Fruit fly (Drosophila melanogaster) whole organism, embryonic: ENCODE measurements around the gene CG34180.

Source experiments
- Ada2b ChIP-seq: fragments of 200-800 bp; sonication (Bioruptor generic); IDR thresholded peaks from 2 replicates; pipeline ENCODE4 v1.3.6; 2022; ENCODE audit warnings: missing biosample characterization, missing genetic modification characterization
- B-H2 ChIP-seq: fragments of 200-800 bp; sonication (Bioruptor generic); optimal IDR thresholded peaks from 2 replicates; lab custom pipeline; 2018; ENCODE audit warnings: missing biosample characterization, mild to moderate bottlenecking, missing genetic modification characterization
- Bteb2 ChIP-seq: fragments of 200-800 bp; sonication (Bioruptor generic); optimal IDR thresholded peaks from 2 replicates; lab custom pipeline; 2016; ENCODE audit warnings: missing biosample characterization, missing genetic modification characterization
- C15 ChIP-seq: fragments of 200-800 bp; sonication (Bioruptor generic); IDR thresholded peaks from 3 replicates; pipeline ENCODE4 v1.3.6; 2022; ENCODE audit warnings: missing biosample characterization, missing genetic modification characterization
- CG10267 ChIP-seq: fragments of 200-800 bp; sonication (Bioruptor generic); optimal IDR thresholded peaks from 2 replicates; lab custom pipeline; 2018; ENCODE audit warnings: missing biosample characterization, mild to moderate bottlenecking, missing genetic modification characterization, moderate library complexity
- CG11723 ChIP-seq: fragments of 200-800 bp; sonication (Bioruptor generic); optimal IDR thresholded peaks from 2 replicates; lab custom pipeline; 2017; ENCODE audit warnings: missing biosample characterization, mild to moderate bottlenecking, missing genetic modification characterization
- CG12219 ChIP-seq: fragments of 200-800 bp; sonication (Bioruptor generic); optimal IDR thresholded peaks from 3 replicates; lab custom pipeline; 2018; ENCODE audit warnings: missing biosample characterization, mild to moderate bottlenecking, missing genetic modification characterization
- CG12942 ChIP-seq: fragments of 200-800 bp; sonication (Bioruptor generic); optimal IDR thresholded peaks from 3 replicates; lab custom pipeline; 2016; ENCODE audit warnings: missing biosample characterization, missing genetic modification characterization
- CG14860 ChIP-seq: fragments of 200-800 bp; sonication (Bioruptor generic); IDR thresholded peaks from 3 replicates; pipeline ENCODE4 v1.3.6; 2022; ENCODE audit warnings: missing biosample characterization, missing genetic modification characterization; ENCODE audit not compliant: partially characterized antibody
- CG1602 ChIP-seq: fragments of 200-800 bp; sonication (Bioruptor generic); optimal IDR thresholded peaks from 3 replicates; lab custom pipeline; 2016; ENCODE audit warnings: missing biosample characterization, missing genetic modification characterization
- CG18764 ChIP-seq: fragments of 200-800 bp; sonication (Bioruptor generic); optimal IDR thresholded peaks from 3 replicates; lab custom pipeline; 2016; ENCODE audit warnings: missing biosample characterization, missing genetic modification characterization
- CG2712 ChIP-seq: fragments of 200-800 bp; optimal IDR thresholded peaks from 3 replicates; lab custom pipeline; 2019; ENCODE audit warnings: missing biosample characterization, mild to moderate bottlenecking, missing genetic modification characterization, moderate library complexity
- CG30431 ChIP-seq: fragments of 200-800 bp; sonication (Bioruptor generic); optimal IDR thresholded peaks from 2 replicates; lab custom pipeline; 2017; ENCODE audit warnings: missing biosample characterization, missing genetic modification characterization
- CG31224 ChIP-seq: fragments of 200-800 bp; sonication (Bioruptor generic); IDR thresholded peaks from 2 replicates; pipeline ENCODE4 v1.3.6; 2022; ENCODE audit warnings: missing biosample characterization, missing genetic modification characterization
- CG33557 ChIP-seq: fragments of 200-800 bp; sonication (Bioruptor generic); optimal IDR thresholded peaks from 2 replicates; lab custom pipeline; 2019; ENCODE audit warnings: missing biosample characterization, mild to moderate bottlenecking, missing genetic modification characterization, moderate library complexity
- CG3847 ChIP-seq: fragments of 200-800 bp; sonication (Bioruptor generic); IDR thresholded peaks from 2 replicates; pipeline ENCODE4 v1.3.6; 2022; ENCODE audit warnings: missing biosample characterization, missing genetic modification characterization
- CG5953 ChIP-seq: fragments of 200-800 bp; sonication (Bioruptor generic); IDR thresholded peaks from 2 replicates; pipeline ENCODE4 v1.3.6; 2022; ENCODE audit warnings: missing biosample characterization, missing genetic modification characterization
- CG6654 ChIP-seq: fragments of 200-800 bp; sonication (Bioruptor generic); optimal IDR thresholded peaks from 2 replicates; lab custom pipeline; 2017; ENCODE audit warnings: missing biosample characterization, mild to moderate bottlenecking, missing genetic modification characterization
- CG6683 ChIP-seq: fragments of 200-800 bp; sonication (Bioruptor generic); optimal IDR thresholded peaks from 2 replicates; lab custom pipeline; 2017; ENCODE audit warnings: missing biosample characterization, mild to moderate bottlenecking, missing genetic modification characterization, missing genetic modification reagents
- CG9215 ChIP-seq: fragments of 200-800 bp; sonication (Bioruptor generic); IDR thresholded peaks from 2 replicates; pipeline ENCODE4 v1.3.6; 2022; ENCODE audit warnings: missing biosample characterization, missing genetic modification characterization
- CG9609 ChIP-seq: fragments of 200-800 bp; sonication (Bioruptor generic); optimal IDR thresholded peaks from 3 replicates; lab custom pipeline; 2016; ENCODE audit warnings: missing biosample characterization, missing genetic modification characterization
- Camta ChIP-seq: fragments of 200-800 bp; sonication (Bioruptor generic); optimal IDR thresholded peaks from 2 replicates; lab custom pipeline; 2016; ENCODE audit warnings: missing biosample characterization, missing genetic modification characterization
- CkIIα-i1 ChIP-seq: fragments of 200-800 bp; sonication (Bioruptor generic); IDR thresholded peaks from 2 replicates; pipeline ENCODE4 v1.3.6; 2022; ENCODE audit warnings: missing biosample characterization, missing genetic modification characterization
- Fer3 ChIP-seq: fragments of 200-800 bp; sonication (Bioruptor generic); optimal IDR thresholded peaks from 2 replicates; lab custom pipeline; 2018; ENCODE audit warnings: missing biosample characterization, mild to moderate bottlenecking, missing genetic modification characterization, moderate library complexity
- Hr3 ChIP-seq: fragments of 200-800 bp; sonication (Bioruptor generic); optimal IDR thresholded peaks from 3 replicates; lab custom pipeline; 2016; ENCODE audit warnings: missing biosample characterization, missing genetic modification characterization
- MTF-1 ChIP-seq: fragments of 200-800 bp; sonication (Bioruptor generic); optimal IDR thresholded peaks from 2 replicates; lab custom pipeline; 2018; ENCODE audit warnings: missing biosample characterization, mild to moderate bottlenecking, missing genetic modification characterization, borderline replicate concordance
- Max ChIP-seq: fragments of 200-800 bp; sonication (Bioruptor generic); optimal IDR thresholded peaks from 2 replicates; lab custom pipeline; 2016; ENCODE audit warnings: missing biosample characterization, mild to moderate bottlenecking, missing genetic modification characterization
- Meics ChIP-seq: fragments of 200-800 bp; sonication (Bioruptor generic); optimal IDR thresholded peaks from 2 replicates; lab custom pipeline; 2017; ENCODE audit warnings: missing biosample characterization, mild to moderate bottlenecking, missing genetic modification characterization
- Sox100B ChIP-seq: fragments of 200-800 bp; sonication (Bioruptor generic); optimal IDR thresholded peaks from 3 replicates; lab custom pipeline; 2018; ENCODE audit warnings: missing biosample characterization, mild to moderate bottlenecking, missing genetic modification characterization
- Sox102F ChIP-seq: fragments of 200-800 bp; sonication (Bioruptor generic); optimal IDR thresholded peaks from 2 replicates; lab custom pipeline; 2018; ENCODE audit warnings: missing biosample characterization, mild to moderate bottlenecking, missing genetic modification characterization, moderate library complexity
- YL-1 ChIP-seq: fragments of 200-800 bp; sonication (Bioruptor generic); optimal IDR thresholded peaks from 3 replicates; lab custom pipeline; 2017; ENCODE audit warnings: missing biosample characterization, mild to moderate bottlenecking, missing genetic modification characterization
- ci ChIP-seq: fragments of 200-800 bp; sonication (Bioruptor generic); IDR thresholded peaks from 3 replicates; pipeline ENCODE4 v1.3.6; 2022; ENCODE audit warnings: missing biosample characterization, missing genetic modification characterization
- croc ChIP-seq: fragments of 200-800 bp; sonication (Bioruptor generic); conservative IDR thresholded peaks from 3 replicates; pipeline ENCODE4 v1.3.6; 2022; ENCODE audit warnings: missing biosample characterization, missing genetic modification characterization
- eve ChIP-seq, 2 experiments: fragments of >200 bp; optimal IDR thresholded peaks; 2 replicates each; lab custom pipeline; 2017; ENCODE audit warnings: missing biosample characterization in 2 of 2, missing genetic modification characterization in 2 of 2
- gce ChIP-seq: fragments of 200-800 bp; sonication (Bioruptor generic); IDR thresholded peaks from 3 replicates; pipeline ENCODE4 v1.3.6; 2022; ENCODE audit warnings: missing biosample characterization, missing genetic modification characterization
- ham ChIP-seq: fragments of 200-800 bp; sonication (Bioruptor generic); IDR thresholded peaks from 2 replicates; pipeline ENCODE4 v1.3.6; 2022; ENCODE audit warnings: missing biosample characterization, missing genetic modification characterization
- ind ChIP-seq: fragments of 200-800 bp; sonication (Bioruptor generic); optimal IDR thresholded peaks from 3 replicates; lab custom pipeline; 2016; ENCODE audit warnings: missing biosample characterization, missing genetic modification characterization
- luna ChIP-seq: fragments of 200-800 bp; sonication (Bioruptor generic); optimal IDR thresholded peaks from 2 replicates; lab custom pipeline; 2016; ENCODE audit warnings: missing biosample characterization, missing genetic modification characterization
- otp ChIP-seq: fragments of 200-800 bp; sonication (Bioruptor generic); IDR thresholded peaks from 3 replicates; pipeline ENCODE4, ENCODE4 v1.3.6; 2022; ENCODE audit warnings: missing biosample characterization, missing genetic modification characterization
- pros ChIP-seq: fragments of 200-800 bp; sonication (Bioruptor generic); optimal IDR thresholded peaks from 3 replicates; lab custom pipeline; 2019; ENCODE audit warnings: missing biosample characterization, mild to moderate bottlenecking, missing genetic modification characterization, moderate library complexity
- ro ChIP-seq: fragments of 200-800 bp; sonication (Bioruptor generic); IDR thresholded peaks from 2 replicates; pipeline ENCODE4 v1.3.6; 2022; ENCODE audit warnings: missing biosample characterization, missing genetic modification characterization
- sens-2 ChIP-seq: fragments of 200-800 bp; sonication (Bioruptor generic); IDR thresholded peaks from 2 replicates; pipeline ENCODE4 v1.3.6; 2022; ENCODE audit warnings: missing biosample characterization, missing genetic modification characterization
- seq ChIP-seq: fragments of 200-800 bp; sonication (Bioruptor generic); IDR thresholded peaks from 2 replicates; pipeline ENCODE4 v1.3.6; 2022; ENCODE audit warnings: missing biosample characterization, missing genetic modification characterization
- sima ChIP-seq: fragments of 200-800 bp; sonication (Bioruptor generic); optimal IDR thresholded peaks from 2 replicates; lab custom pipeline; 2016; ENCODE audit warnings: missing biosample characterization, missing genetic modification characterization
- sisA ChIP-seq: fragments of 200-800 bp; sonication (Bioruptor generic); IDR thresholded peaks from 2 replicates; pipeline ENCODE4 v1.3.6; 2022; ENCODE audit warnings: missing biosample characterization, missing genetic modification characterization
- tap ChIP-seq: fragments of 200-800 bp; optimal IDR thresholded peaks from 3 replicates; lab custom pipeline; 2019; ENCODE audit warnings: missing biosample characterization, mild to moderate bottlenecking, missing genetic modification characterization, moderate library complexity
- usp ChIP-seq: fragments of >200 bp; optimal IDR thresholded peaks from 2 replicates; lab custom pipeline; 2017; ENCODE audit warnings: missing biosample characterization, missing genetic modification characterization
- vfl ChIP-seq: fragments of 200-800 bp; sonication (Bioruptor generic); optimal IDR thresholded peaks from 2 replicates; lab custom pipeline; 2016; ENCODE audit warnings: missing biosample characterization, missing genetic modification characterization
- zen2 ChIP-seq: fragments of 200-800 bp; sonication (Bioruptor generic); IDR thresholded peaks from 3 replicates; pipeline ENCODE4 v1.3.6; 2022; ENCODE audit warnings: missing biosample characterization, missing genetic modification characterization; ENCODE audit not compliant: partially characterized antibody
- zfh2 ChIP-seq: fragments of 200-800 bp; sonication (Bioruptor generic); optimal IDR thresholded peaks from 2 replicates; lab custom pipeline; 2016; ENCODE audit warnings: missing biosample characterization, missing genetic modification characterization

Gene CG34180

DNA sequence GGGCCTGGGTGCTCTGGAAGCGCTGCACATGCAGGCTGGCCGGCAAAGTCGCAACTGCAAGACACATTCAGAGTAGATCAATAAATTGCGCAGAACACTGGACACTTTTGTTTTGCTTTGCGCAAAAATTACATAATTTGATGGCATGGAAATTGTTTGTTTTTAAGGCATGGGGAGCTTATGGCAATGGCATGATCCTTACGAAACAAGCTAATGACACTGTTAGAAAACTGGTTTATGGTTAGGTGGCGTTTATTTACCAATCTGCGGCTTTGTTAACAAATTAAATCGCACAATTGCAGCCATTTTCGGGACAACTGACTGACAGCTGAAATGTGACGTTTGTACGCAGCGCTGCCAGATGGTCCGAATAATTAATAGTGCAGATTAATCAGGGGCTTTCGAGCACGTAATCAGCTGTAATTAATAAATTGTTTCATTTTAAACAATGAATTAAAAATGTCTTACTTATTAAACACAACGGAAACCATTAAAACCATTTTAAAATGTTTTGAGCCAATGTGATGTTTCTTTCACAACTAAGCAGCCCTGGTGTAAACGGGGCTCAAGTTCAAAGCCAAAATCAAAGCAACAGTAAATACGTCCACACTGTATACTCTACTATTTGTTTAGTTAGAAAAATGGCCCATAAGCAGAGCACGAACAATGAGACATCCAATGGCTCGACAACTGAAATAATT lies 2.2 kb downstream of the CG34180 start, which contains the start of the genes ND-51 and CG13994 (continued):
- TF ChIP-seq otp: peak; percentile 69; the same call in 2 of the 3 replicates
- TF ChIP-seq pros: no peak
- peak; percentile 69 for TF ChIP-seq croc
- no peak for TF ChIP-seq CkIIα-i1 (GFP tag; lab: Robert Waterston, UW)
- TF ChIP-seq CG2712: peak; percentile 89
- TF ChIP-seq seq (GFP tag; lab: Robert Waterston, UW): peak; percentile 42; the same call in 1 of the 2 replicates
- TF ChIP-seq CG11723 (GFP tag; lab: Kevin White, UChicago): peak; percentile 75
- peak; percentile 79 for TF ChIP-seq CG10267 (tag; lab: Kevin White, UChicago)
- peak; percentile 69 for TF ChIP-seq vfl (GFP tag; lab: Kevin White, UChicago)
- TF ChIP-seq usp (GFP tag; lab: Kevin White, UChicago): no peak
- peak; percentile 89 for TF ChIP-seq Bteb2 (GFP tag; lab: Kevin White, UChicago)
- no peak for TF ChIP-seq tap (tag; lab: Kevin White, UChicago)
- peak; percentile 69 for TF ChIP-seq CG30431
- TF ChIP-seq sens-2: peak; percentile 65
- TF ChIP-seq ro (GFP tag; lab: Robert Waterston, UW): peak; percentile 42; the same call in 1 of the 2 replicates
- peak; percentile 86 for TF ChIP-seq sisA
- TF ChIP-seq sima (GFP tag; lab: Kevin White, UChicago): peak; percentile 18
- peak; percentile 57 for TF ChIP-seq CG31224
- TF ChIP-seq ham (GFP tag; lab: Robert Waterston, UW): no peak
- peak; percentile 79 for TF ChIP-seq zfh2 (GFP tag; lab: Kevin White, UChicago)
- TF ChIP-seq eve (GFP tag; optimal IDR thresholded peaks at IDR 0.05; lab: Kevin White, UChicago): no peak
- TF ChIP-seq B-H2 (GFP tag; lab: Kevin White, UChicago): peak; percentile 91
- TF ChIP-seq ind: peak; percentile 84
- TF ChIP-seq CG18764: peak; percentile 70
- TF ChIP-seq Camta: peak; percentile 88
- TF ChIP-seq Max (GFP tag; lab: Kevin White, UChicago): peak; percentile 74
- peak; percentile 75 for TF ChIP-seq CG9215 (GFP tag; lab: Robert Waterston, UW)
- TF ChIP-seq gce (GFP tag; lab: Robert Waterston, UW): peak; percentile 9; the same call in 1 of the 3 replicates
- TF ChIP-seq Hr3 (GFP tag; lab: Kevin White, UChicago): peak; percentile 78
- TF ChIP-seq YL-1: peak; percentile 91
- peak; percentile 71 for TF ChIP-seq luna (GFP tag; lab: Kevin White, UChicago)
- TF ChIP-seq CG3847: peak; percentile 88
- no peak for TF ChIP-seq Sox100B
- peak; percentile 82 for TF ChIP-seq CG9609 (GFP tag; lab: Kevin White, UChicago)
- TF ChIP-seq Ada2b (GFP tag; lab: Robert Waterston, UW): peak; percentile 85
- peak; percentile 86 for TF ChIP-seq ci (GFP tag; lab: Robert Waterston, UW)
- TF ChIP-seq Meics (GFP tag; lab: Kevin White, UChicago): peak; percentile 79
- peak; percentile 3 for TF ChIP-seq CG6654 (GFP tag; lab: Kevin White, UChicago)
- peak; percentile 76 for TF ChIP-seq CG12942 (GFP tag; lab: Kevin White, UChicago)
- TF ChIP-seq Sox102F (GFP tag; lab: Kevin White, UChicago): peak; percentile 83
- peak; percentile 83 for TF ChIP-seq Fer3 (tag; lab: Kevin White, UChicago)
- peak; percentile 1 for TF ChIP-seq MTF-1 (GFP tag; lab: Kevin White, UChicago)
- TF ChIP-seq CG5953 (GFP tag; lab: Robert Waterston, UW): peak; percentile 63; the same call in 1 of the 2 replicates
- TF ChIP-seq CG12219 (GFP tag; lab: Kevin White, UChicago): peak; percentile 58
- peak; percentile 68; the same call in 1 of the 3 replicates for TF ChIP-seq C15 (GFP tag; lab: Robert Waterston, UW)
- TF ChIP-seq CG1602 (GFP tag; lab: Kevin White, UChicago): peak; percentile 75
- TF ChIP-seq zen2 (GFP tag; lab: Robert Waterston, UW): no peak
- TF ChIP-seq CG33557 (GFP tag; lab: Kevin White, UChicago): peak; percentile 70
- TF ChIP-seq CG6683 (GFP tag; lab: Kevin White, UChicago): peak; percentile 44
- TF ChIP-seq CG14860: no peak
